Worm (Caenorhabditis elegans) whole organism, midembryonic: Measurements from ENCODE around the gene cct-3.

ENCODE experiments used
- T22C8.4 ChIP-seq: fragments of 200-800 bp; sonication (Bioruptor generic); IDR thresholded peaks from 2 replicates; pipeline ENCODE4 v1.3.6; 2022; ENCODE audit warnings: missing genetic modification characterization, missing compliant biosample characterization
- cog-1 ChIP-seq: sonication (generic microtip); optimal IDR thresholded peaks from 2 replicates; lab custom pipeline; 2016; ENCODE audit warnings: missing genetic modification characterization, missing compliant biosample characterization
- flt-1 ChIP-seq: fragments of 200-800 bp; sonication (Bioruptor generic); IDR thresholded peaks from 2 replicates; pipeline ENCODE4 v1.3.6; 2022; ENCODE audit warnings: missing genetic modification characterization, missing compliant biosample characterization
- klf-2 ChIP-seq: fragments of 200-800 bp; sonication (Bioruptor generic); conservative IDR thresholded peaks from 2 replicates; pipeline ENCODE4 v1.3.6; 2022; ENCODE audit warnings: missing genetic modification reagents, missing genetic modification characterization, missing compliant biosample characterization
- med-1 ChIP-seq: sonication (generic microtip); optimal IDR thresholded peaks from 2 replicates; lab custom pipeline; 2017; ENCODE audit warnings: missing genetic modification characterization, mild to moderate bottlenecking, missing compliant biosample characterization, antibody characterized with exemption, missing genetic modification reagents; ENCODE audit not compliant: insufficient read depth
- tab-1 ChIP-seq: fragments of 200-800 bp; sonication (Bioruptor generic); IDR thresholded peaks from 2 replicates; pipeline ENCODE4 v1.3.6; 2022; ENCODE audit warnings: missing genetic modification characterization, missing compliant biosample characterization
- ztf-23 ChIP-seq: fragments of 200-800 bp; sonication (Bioruptor generic); IDR thresholded peaks from 2 replicates; pipeline ENCODE4 v1.3.6; 2022; ENCODE audit warnings: missing genetic modification reagents, missing genetic modification characterization, missing compliant biosample characterization
- ztf-29 ChIP-seq: fragments of 200-800 bp; sonication (Bioruptor generic); IDR thresholded peaks from 2 replicates; pipeline ENCODE4 v1.3.6; 2022; ENCODE audit warnings: missing genetic modification reagents, missing genetic modification characterization, missing compliant biosample characterization

- no peak for TF ChIP-seq flt-1
- TF ChIP-seq med-1 (GFP tag; lab: Kevin White, UChicago), result no peak
- TF ChIP-seq ztf-23, result no peak
- no peak for TF ChIP-seq T22C8.4
- TF ChIP-seq tab-1 (GFP tag; lab: Robert Waterston, UW), result no peak
- TF ChIP-seq ztf-29 (GFP tag; lab: Robert Waterston, UW), result no peak
- TF ChIP-seq klf-2, result no peak
- no peak for TF ChIP-seq cog-1
These were observed 59.2 kb downstream of the cct-3 start for ce11 chrII:2292549-2292948.
